Worm (Caenorhabditis elegans): ENCODE results near the gene F23A7.8.
A peak's percentile ranks its signal among the peaks of the same experiment; 100 is the strongest.

The F23A7.8 gene

ce11 chrX:16184069-16184468 is 29.1 kb upstream of the F23A7.8 start, which contains the start of gene nlp-67:
Gene nlp-67 (plus strand): TSS chrX:16184369.
- TF ChIP-seq unc-39 (tag; optimal IDR thresholded peaks at IDR 0.05) (no peak), lin-15B (tag; optimal IDR thresholded peaks at IDR 0.05) (no peak), fos-1 (tag; optimal IDR thresholded peaks at IDR 0.05) (no peak), nhr-25 (tag; optimal IDR thresholded peaks at IDR 0.05) (no peak), nhr-77 (tag; optimal IDR thresholded peaks at IDR 0.05) (no peak), elt-1 (tag; optimal IDR thresholded peaks at IDR 0.05) (no peak), ztf-4 (tag; optimal IDR thresholded peaks at IDR 0.05) (no peak), ama-1 (optimal IDR thresholded peaks at IDR 0.05) (no peak), pha-4 (tag; optimal IDR thresholded peaks at IDR 0.05) (no peak), unc-62 (GFP tag; optimal IDR thresholded peaks at IDR 0.05) (no peak), lin-39 (tag; optimal IDR thresholded peaks at IDR 0.05) (no peak), ceh-9 (tag; optimal IDR thresholded peaks at IDR 0.05) (no peak), ceh-28 (tag; optimal IDR thresholded peaks at IDR 0.05) (no peak), skn-1 (tag; optimal IDR thresholded peaks at IDR 0.05) (no peak), pqm-1 (tag; optimal IDR thresholded peaks at IDR 0.05) (no peak), aly-2 (tag; optimal IDR thresholded peaks at IDR 0.05) (no peak), R02D3.7 (tag; optimal IDR thresholded peaks at IDR 0.05) (no peak)

ce11 chrX:16189227-16189906 is 23.8 kb upstream of the F23A7.8 start, which contains the start of gene slc-25A21:
Gene slc-25A21 (plus strand): TSS chrX:16189856.
- no peak for TF ChIP-seq unc-39 (tag; optimal IDR thresholded peaks at IDR 0.05)
- TF ChIP-seq ceh-28 (tag; optimal IDR thresholded peaks at IDR 0.05), result peak; percentile 21

ce11 chrX:16192574-16192973 is 20.6 kb upstream of the F23A7.8 start:
- no peak for TF ChIP-seq snpc-4 (tag; optimal IDR thresholded peaks at IDR 0.05)
- TF ChIP-seq nhr-76 (tag; optimal IDR thresholded peaks at IDR 0.05), result no peak
- TF ChIP-seq unc-62 (GFP tag; optimal IDR thresholded peaks at IDR 0.05), result no peak
- peak; percentile 37 for TF ChIP-seq mdl-1 (tag; optimal IDR thresholded peaks at IDR 0.05)
- no peak for TF ChIP-seq egl-5 (tag; optimal IDR thresholded peaks at IDR 0.05)
- no peak for TF ChIP-seq fkh-10 (GFP tag; optimal IDR thresholded peaks at IDR 0.05)
- TF ChIP-seq elt-2 (tag; optimal IDR thresholded peaks at IDR 0.05), result peak; percentile 99
- TF ChIP-seq ceh-9 (tag; optimal IDR thresholded peaks at IDR 0.05), result no peak
- peak in 2 of 3 experiments; percentile 69 to 90 for TF ChIP-seq elt-3 (tag; optimal IDR thresholded peaks at IDR 0.05)
- TF ChIP-seq ZK546.5 (tag; optimal IDR thresholded peaks at IDR 0.05), result no peak
- no peak for TF ChIP-seq ceh-16 (tag; optimal IDR thresholded peaks at IDR 0.05)
- TF ChIP-seq fkh-2 (tag; optimal IDR thresholded peaks at IDR 0.05), result no peak
- no peak for TF ChIP-seq nhr-67 (tag; optimal IDR thresholded peaks at IDR 0.05)
- TF ChIP-seq ztf-4 (tag; optimal IDR thresholded peaks at IDR 0.05), result no peak
- TF ChIP-seq jun-1 (tag; optimal IDR thresholded peaks at IDR 0.05), result peak; percentile 83
- TF ChIP-seq mml-1 (tag; optimal IDR thresholded peaks at IDR 0.05), result no peak
- TF ChIP-seq zag-1 (tag; optimal IDR thresholded peaks at IDR 0.05), result no peak
- TF ChIP-seq nhr-28 (tag; optimal IDR thresholded peaks at IDR 0.05), result no peak
- TF ChIP-seq nhr-12 (tag; optimal IDR thresholded peaks at IDR 0.05), result no peak
- TF ChIP-seq eor-1 (tag; optimal IDR thresholded peaks at IDR 0.05), result no peak
- no peak for TF ChIP-seq nhr-237 (tag; optimal IDR thresholded peaks at IDR 0.05)
- TF ChIP-seq skn-1 (tag; optimal IDR thresholded peaks at IDR 0.05), result no peak
- no peak for TF ChIP-seq tbx-2 (tag; optimal IDR thresholded peaks at IDR 0.05)
- no peak for TF ChIP-seq elt-1 (tag; optimal IDR thresholded peaks at IDR 0.05)
- peak; percentile 100 for TF ChIP-seq pqm-1 (tag; optimal IDR thresholded peaks at IDR 0.05)
- TF ChIP-seq nhr-23 (tag; optimal IDR thresholded peaks at IDR 0.05), result peak; percentile 43
- TF ChIP-seq nhr-11 (tag; optimal IDR thresholded peaks at IDR 0.05), result no peak
- TF ChIP-seq ceh-28 (tag; optimal IDR thresholded peaks at IDR 0.05), result peak; percentile 13
- no peak for TF ChIP-seq R02D3.7 (tag; optimal IDR thresholded peaks at IDR 0.05)
- no peak for TF ChIP-seq nfya-1 (tag; optimal IDR thresholded peaks at IDR 0.05; ENCODE audit: insufficient read depth)
- no peak for TF ChIP-seq nhr-25 (tag; optimal IDR thresholded peaks at IDR 0.05)
- peak; percentile 74 for TF ChIP-seq pha-4 (tag; optimal IDR thresholded peaks at IDR 0.05)
- TF ChIP-seq egl-27 (tag; optimal IDR thresholded peaks at IDR 0.05), result no peak
- TF ChIP-seq lin-15B (tag; optimal IDR thresholded peaks at IDR 0.05), result no peak
- no peak for TF ChIP-seq nhr-77 (tag; optimal IDR thresholded peaks at IDR 0.05)
- TF ChIP-seq ama-1 (optimal IDR thresholded peaks at IDR 0.05), result no peak
- TF ChIP-seq aly-2 (tag; optimal IDR thresholded peaks at IDR 0.05), result no peak
- TF ChIP-seq daf-12 (tag; optimal IDR thresholded peaks at IDR 0.05), result no peak
- TF ChIP-seq nhr-43 (tag; optimal IDR thresholded peaks at IDR 0.05; ENCODE audit: poor library complexity, severe bottlenecking), result peak; percentile 66
- TF ChIP-seq sea-2 (GFP tag; optimal IDR thresholded peaks at IDR 0.05), result no peak
- TF ChIP-seq unc-39 (tag; optimal IDR thresholded peaks at IDR 0.05), result no peak
- no peak for TF ChIP-seq lsy-12 (tag; optimal IDR thresholded peaks at IDR 0.05)
- TF ChIP-seq ztf-11 (tag; optimal IDR thresholded peaks at IDR 0.05), result no peak
- no peak for TF ChIP-seq lin-39 (tag; optimal IDR thresholded peaks at IDR 0.05)
- TF ChIP-seq ceh-82 (tag; optimal IDR thresholded peaks at IDR 0.05), result no peak
- TF ChIP-seq hmg-11 (tag; optimal IDR thresholded peaks at IDR 0.05), result no peak
- TF ChIP-seq fos-1 (tag; optimal IDR thresholded peaks at IDR 0.05), result no peak
